Worm (Caenorhabditis elegans) whole organism, L4 larva: ENCODE results near the gene R05G9.3.

Source experiments
- duxl-1 ChIP-seq: sonication (generic microtip); optimal IDR thresholded peaks from 2 replicates; lab custom pipeline; 2016; ENCODE audit warnings: mild to moderate bottlenecking, missing genetic modification characterization, moderate library complexity, missing compliant biosample characterization; ENCODE audit not compliant: poor library complexity
- egl-27 ChIP-seq: sonication (generic microtip); optimal IDR thresholded peaks from 3 replicates; lab custom pipeline; 2017; ENCODE audit warnings: missing biosample characterization, missing genetic modification reagents, missing genetic modification characterization
- madf-9 ChIP-seq: fragments of 200-800 bp; sonication (Bioruptor generic); conservative IDR thresholded peaks from 2 replicates; pipeline ENCODE4 v1.3.6; 2022; ENCODE audit warnings: missing genetic modification reagents, missing genetic modification characterization, missing compliant biosample characterization
- nhr-237 ChIP-seq: sonication (generic microtip); optimal IDR thresholded peaks from 2 replicates; lab custom pipeline; 2017; ENCODE audit warnings: missing biosample characterization, missing genetic modification characterization

- TF ChIP-seq nhr-237 (tag; lab: Kevin White, UChicago) (no peak), duxl-1 (tag; lab: Kevin White, UChicago) (no peak), madf-9 (GFP tag; lab: Robert Waterston, UW) (no peak), egl-27 (tag; lab: Kevin White, UChicago) (no peak)
These were observed 9.4 kb downstream of the R05G9.3 start, which contains the start of the genes T28D9.11 and T28D9.1 for ce11 chrII:6491817-6492452.
